Fruit fly (Drosophila melanogaster) S2 (cell line): ENCODE results near the gene Smyd5.
A peak's percentile ranks its signal among the peaks of the same experiment; 100 is the strongest.

Experiments
- CG8478 ChIP-seq: fragments of >200 bp; optimal IDR thresholded peaks from 2 replicates; lab custom pipeline; 2018
- CTCF ChIP-seq, 2 experiments: fragments of >200 bp; optimal IDR thresholded peaks; 2 replicates each; lab custom pipeline; 2018

Smyd5 gene

dm6 chr3R:21210081-21210480 lies 8.5 kb downstream of the Smyd5 start:
- no peak for TF ChIP-seq CG8478 (lab: Kevin White, UChicago)
- TF ChIP-seq CTCF (optimal IDR thresholded peaks at IDR 0.05; lab: Kevin White, UChicago): no peak

- TF ChIP-seq CG8478 (lab: Kevin White, UChicago): no peak
These were observed 11.8 kb downstream of the Smyd5 start for dm6 chr3R:21206802-21207238.

dm6 chr3R:21206327-21206728 lies 12.3 kb downstream of the Smyd5 start:
- TF ChIP-seq CG8478 (lab: Kevin White, UChicago) (no peak), CTCF (optimal IDR thresholded peaks at IDR 0.05; lab: Kevin White, UChicago) (no peak)

DNA sequence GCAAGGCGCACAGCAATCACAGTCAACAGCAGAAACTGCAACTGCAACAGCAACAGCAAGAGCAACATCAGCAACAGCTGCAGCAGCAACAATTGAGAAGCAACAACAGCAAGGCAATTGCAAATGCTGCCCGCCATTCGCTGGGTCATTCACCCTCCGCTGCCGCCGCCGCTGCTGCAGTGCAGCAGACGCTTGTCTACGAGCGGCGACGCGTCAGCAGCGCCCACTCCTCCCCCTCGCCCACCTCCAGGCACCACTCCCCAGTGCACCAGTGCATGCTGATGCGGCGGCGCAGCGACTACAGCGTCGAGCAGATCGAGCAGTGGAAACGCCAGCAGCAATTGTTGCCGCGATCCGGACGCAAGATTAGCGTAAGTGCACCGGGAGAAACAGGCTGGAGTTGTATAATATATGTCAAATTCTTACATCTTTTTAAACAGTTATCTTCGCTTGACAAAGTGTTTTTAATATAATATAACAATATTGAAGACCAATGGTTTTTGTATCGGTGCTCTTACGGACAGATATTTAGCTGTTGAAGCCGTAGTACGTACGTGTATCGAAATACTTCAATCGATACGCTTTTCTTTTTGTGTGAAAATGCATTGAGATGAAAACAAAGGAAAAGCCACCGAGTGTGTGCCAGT lies 12.8 kb downstream of the Smyd5 start:
- TF ChIP-seq CG8478 (lab: Kevin White, UChicago) (no peak), CTCF (optimal IDR thresholded peaks at IDR 0.05; lab: Kevin White, UChicago) (no peak)

- TF ChIP-seq CG8478 (lab: Kevin White, UChicago): no peak
- no peak for TF ChIP-seq CTCF (optimal IDR thresholded peaks at IDR 0.05; lab: Kevin White, UChicago)
These were observed 14.0 kb downstream of the Smyd5 start for dm6 chr3R:21204500-21205167.

DNA sequence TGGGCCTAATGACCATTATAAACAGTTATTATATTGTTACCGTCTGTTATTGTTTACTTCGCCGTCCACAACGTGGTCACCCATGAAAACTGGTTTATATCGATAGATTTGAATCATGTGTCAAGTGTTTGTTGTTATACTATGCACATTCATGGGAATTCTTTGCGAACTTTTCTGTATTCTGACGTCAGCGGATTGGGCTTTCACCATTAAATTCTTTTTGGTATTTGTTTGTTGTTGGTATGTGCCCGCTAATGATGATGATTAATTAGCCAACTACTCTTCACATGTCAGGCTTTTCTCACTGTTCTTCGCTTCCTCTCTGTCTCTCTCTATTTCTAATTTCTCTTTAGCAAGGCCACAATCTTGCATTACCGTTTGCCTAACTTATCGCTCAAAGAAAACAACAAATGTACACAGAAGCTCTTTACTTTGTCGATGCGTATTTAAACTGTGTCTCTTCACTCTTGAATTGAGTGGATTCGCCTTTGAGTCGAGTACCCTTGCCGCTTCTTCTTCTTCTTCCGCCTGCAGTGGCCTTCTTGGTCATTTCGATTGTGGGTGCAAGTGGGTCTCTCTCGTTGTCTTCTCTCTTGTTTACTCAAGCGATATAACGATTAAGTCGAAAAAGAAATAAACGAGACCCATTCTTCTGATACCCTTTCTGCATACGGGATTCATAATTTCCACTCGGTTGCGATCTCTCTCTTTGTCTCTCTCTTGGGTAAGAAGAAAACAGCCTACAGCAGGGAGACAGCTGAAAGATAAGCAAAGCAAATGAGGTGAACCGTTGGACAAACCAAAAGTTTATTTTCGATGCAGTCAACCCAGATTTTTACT lies 14.7 kb downstream of the Smyd5 start:
- no peak for TF ChIP-seq CTCF (optimal IDR thresholded peaks at IDR 0.05; lab: Kevin White, UChicago)
- no peak for TF ChIP-seq CG8478 (lab: Kevin White, UChicago)

- peak in 1 of 2 experiments; percentile 33 for TF ChIP-seq CTCF (optimal IDR thresholded peaks at IDR 0.05; lab: Kevin White, UChicago)
- TF ChIP-seq CG8478 (lab: Kevin White, UChicago): no peak
These were observed 15.5 kb downstream of the Smyd5 start for dm6 chr3R:21203135-21203534.

dm6 chr3R:21201627-21202026 lies 17.0 kb downstream of the Smyd5 start:
- TF ChIP-seq CTCF (optimal IDR thresholded peaks at IDR 0.05; lab: Kevin White, UChicago): no peak
- TF ChIP-seq CG8478 (lab: Kevin White, UChicago): no peak

DNA sequence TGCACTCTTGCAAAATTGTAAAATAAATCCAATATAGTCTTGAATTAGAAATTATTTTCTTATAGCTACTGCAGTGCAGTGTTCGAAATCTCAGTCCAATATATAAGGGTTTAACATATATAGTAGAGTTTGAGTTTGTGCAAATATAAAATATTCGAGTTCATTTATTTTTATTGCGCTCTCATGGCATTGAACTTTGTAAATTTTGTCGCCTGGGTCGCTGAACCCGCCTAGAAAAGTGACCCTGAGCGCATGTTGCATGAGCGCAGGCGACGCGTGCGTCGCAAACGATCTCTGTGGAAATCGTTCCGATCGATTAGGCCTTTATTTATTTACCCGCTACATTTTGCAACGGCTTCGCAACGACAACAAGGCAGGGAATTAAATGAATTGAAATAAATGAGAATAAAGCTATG lies 18.6 kb downstream of the Smyd5 start:
- TF ChIP-seq CG8478 (lab: Kevin White, UChicago) (no peak), CTCF (optimal IDR thresholded peaks at IDR 0.05; lab: Kevin White, UChicago) (no peak)

DNA sequence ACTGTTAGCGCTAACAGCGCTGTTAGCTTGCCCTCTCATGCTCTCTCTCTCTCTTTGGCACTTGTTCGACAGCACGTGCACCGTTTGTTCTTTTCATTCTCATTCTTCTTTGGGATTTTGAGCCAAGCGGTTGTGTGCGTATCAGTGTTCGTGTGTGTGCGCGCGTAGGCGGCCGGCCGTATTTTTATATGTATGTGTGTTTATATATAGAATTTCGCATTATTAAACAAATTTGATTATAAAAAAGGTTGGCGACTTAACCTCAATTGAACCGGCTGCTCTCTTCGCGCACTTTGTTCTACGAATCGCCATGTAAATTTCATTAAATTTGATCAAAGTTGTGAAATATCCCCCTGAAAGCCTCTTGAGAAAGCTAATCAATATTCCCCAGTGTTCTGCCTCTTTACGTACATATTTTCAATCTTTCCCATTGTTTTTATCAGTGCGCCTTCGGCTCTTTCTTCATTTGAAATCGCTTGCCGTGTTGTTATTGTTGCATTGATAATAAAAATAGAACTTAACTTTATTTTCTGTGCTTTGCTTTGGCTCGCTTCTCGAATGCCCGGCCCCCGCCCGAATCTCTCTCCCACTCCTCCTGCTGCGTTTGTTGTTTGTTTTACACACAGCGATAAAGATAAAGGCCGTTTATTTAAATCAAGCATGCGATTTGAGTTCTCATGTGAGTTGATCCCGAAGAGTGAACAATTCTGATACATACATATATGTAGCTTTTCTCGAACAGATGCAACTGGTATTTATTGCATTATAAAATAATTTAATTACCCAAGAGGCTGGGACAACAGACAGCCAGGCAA lies 19.3 kb downstream of the Smyd5 start:
- no peak for TF ChIP-seq CG8478 (lab: Kevin White, UChicago)

DNA sequence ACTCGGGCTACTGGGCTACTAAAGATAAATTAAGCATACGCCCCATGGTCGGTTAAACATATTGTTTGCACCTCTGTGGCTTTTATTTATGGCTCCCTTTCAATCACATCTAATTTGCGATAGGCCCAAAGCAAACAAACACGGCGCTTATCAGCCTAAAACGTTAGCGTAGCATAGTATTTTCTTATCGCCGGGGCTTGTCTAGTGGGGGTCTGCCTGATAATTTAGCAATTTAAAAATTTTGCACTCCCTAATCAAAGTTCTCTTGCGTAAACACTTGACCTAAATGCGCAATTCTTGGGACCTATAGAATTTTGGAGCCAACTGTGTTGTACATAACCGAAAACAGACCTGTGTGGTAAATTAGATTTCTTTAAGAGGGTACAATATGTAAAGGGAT lies 20.5 kb downstream of the Smyd5 start:
- no peak for TF ChIP-seq CTCF (optimal IDR thresholded peaks at IDR 0.05; lab: Kevin White, UChicago)
- no peak for TF ChIP-seq CG8478 (lab: Kevin White, UChicago)

dm6 chr3R:21197566-21197965 lies 21.0 kb downstream of the Smyd5 start:
- no peak for TF ChIP-seq CTCF (optimal IDR thresholded peaks at IDR 0.05; lab: Kevin White, UChicago)
- no peak for TF ChIP-seq CG8478 (lab: Kevin White, UChicago)

DNA sequence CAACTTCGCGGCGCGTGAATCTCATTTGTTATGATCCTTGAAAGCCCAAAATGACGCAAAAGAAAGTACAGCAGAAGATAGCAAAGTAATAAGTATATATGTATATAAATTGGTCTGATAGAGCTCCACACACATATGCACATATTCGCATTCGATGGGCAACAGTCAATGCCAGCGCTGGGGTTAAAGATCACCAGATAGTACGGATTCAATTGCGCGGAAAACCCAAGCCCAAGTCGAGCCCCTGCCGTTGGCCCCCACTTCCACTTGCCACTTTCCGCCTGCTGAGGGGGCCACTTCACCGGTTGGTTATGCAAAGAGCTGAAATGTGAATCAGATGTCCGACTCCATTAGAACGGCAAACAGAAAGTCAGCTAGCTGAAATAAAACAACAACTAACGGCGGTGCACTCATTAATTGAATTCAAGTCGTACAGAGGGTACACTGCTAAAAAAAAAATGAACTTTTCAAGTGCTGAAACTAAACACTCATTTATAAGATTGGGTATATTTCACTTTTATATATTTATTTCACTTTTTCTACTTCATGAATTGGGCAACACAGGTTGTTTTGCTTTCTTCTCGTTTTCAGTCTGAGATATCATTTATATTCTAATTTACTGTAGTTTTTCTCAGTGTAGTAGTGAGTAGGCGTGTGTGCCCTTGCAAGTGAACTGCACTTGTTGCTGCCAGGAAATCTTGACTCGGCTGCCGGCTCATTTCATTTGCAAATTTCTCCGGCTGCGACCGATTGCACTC lies 23.2 kb downstream of the Smyd5 start:
- TF ChIP-seq CG8478 (lab: Kevin White, UChicago): no peak
- TF ChIP-seq CTCF (optimal IDR thresholded peaks at IDR 0.05; lab: Kevin White, UChicago): no peak

DNA sequence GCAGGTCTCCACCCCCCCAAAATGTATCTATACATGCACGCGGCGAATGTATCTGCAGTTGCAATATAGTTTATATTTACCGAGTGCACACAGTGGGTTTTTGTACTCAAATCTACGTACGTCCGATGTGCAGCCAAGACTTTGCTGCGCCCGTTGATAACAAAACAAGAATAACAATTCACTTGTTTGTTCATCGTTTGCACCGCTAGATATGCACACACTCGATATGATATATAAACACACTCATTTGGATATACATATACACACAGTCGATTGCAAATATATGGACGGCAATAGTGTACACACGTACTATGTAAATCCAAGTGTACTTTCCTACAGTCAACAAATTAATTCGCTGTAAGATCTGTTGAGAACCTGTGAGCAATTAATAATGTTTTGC lies 24.8 kb downstream of the Smyd5 start:
- TF ChIP-seq CTCF (optimal IDR thresholded peaks at IDR 0.05; lab: Kevin White, UChicago) (no peak), CG8478 (lab: Kevin White, UChicago) (no peak)
